Worm (Caenorhabditis elegans): ENCODE results near the gene cpg-1.

The cpg-1 gene

ce11 chrIII:4519410-4519809, 30.3 kb downstream of the cpg-1 start:
- no peak for TF ChIP-seq F13C5.2 (tag; optimal IDR thresholded peaks at IDR 0.05)
- peak; percentile 30 for TF ChIP-seq hmg-4 (GFP tag; optimal IDR thresholded peaks at IDR 0.05)

- TF ChIP-seq ceh-13 (GFP tag; optimal IDR thresholded peaks at IDR 0.05) (no peak), F13C5.2 (tag; optimal IDR thresholded peaks at IDR 0.05) (no peak), ama-1 (optimal IDR thresholded peaks at IDR 0.05) (no peak), tra-4 (tag; optimal IDR thresholded peaks at IDR 0.05) (no peak), hnd-1 (tag; optimal IDR thresholded peaks at IDR 0.05) (no peak), ets-7 (tag; optimal IDR thresholded peaks at IDR 0.05) (no peak), tbx-37 (GFP tag; conservative IDR thresholded peaks at IDR 0.05) (no peak), tbx-11 (GFP tag; IDR thresholded peaks at IDR 0.05) (no peak), scrt-1 (GFP tag; IDR thresholded peaks at IDR 0.05) (no peak), hmbx-1 (tag; optimal IDR thresholded peaks at IDR 0.05) (no peak), pes-1 (GFP tag; IDR thresholded peaks at IDR 0.05) (no peak), B0310.2 (tag; optimal IDR thresholded peaks at IDR 0.05) (no peak), ceh-36 (tag; optimal IDR thresholded peaks at IDR 0.05) (no peak)
Observed at ce11 chrIII:4520057-4520456, 30.9 kb downstream of the cpg-1 start, which contains the start of gene cdh-4. cdh-4 (plus strand) TSS chrIII:4520357.

ce11 chrIII:4523411-4523810, 34.3 kb downstream of the cpg-1 start:
- no peak for TF ChIP-seq hmg-4 (GFP tag; optimal IDR thresholded peaks at IDR 0.05)
- TF ChIP-seq ama-1 (optimal IDR thresholded peaks at IDR 0.05) = no peak
- no peak for TF ChIP-seq tbx-37 (GFP tag; conservative IDR thresholded peaks at IDR 0.05)
- no peak for TF ChIP-seq tra-4 (tag; optimal IDR thresholded peaks at IDR 0.05)

- TF ChIP-seq B0310.2 (tag; optimal IDR thresholded peaks at IDR 0.05) (no peak), ceh-36 (tag; optimal IDR thresholded peaks at IDR 0.05) (peak; percentile 59)
Observed at ce11 chrIII:4524071-4524470, 34.9 kb downstream of the cpg-1 start.

- no peak for TF ChIP-seq hmbx-1 (tag; optimal IDR thresholded peaks at IDR 0.05)
- no peak for TF ChIP-seq flt-1 (GFP tag; IDR thresholded peaks at IDR 0.05)
- no peak for TF ChIP-seq tbx-11 (GFP tag; IDR thresholded peaks at IDR 0.05)
- TF ChIP-seq ets-7 (tag; optimal IDR thresholded peaks at IDR 0.05) = no peak
- TF ChIP-seq pes-1 (GFP tag; IDR thresholded peaks at IDR 0.05) = no peak
- TF ChIP-seq aly-1 (tag; optimal IDR thresholded peaks at IDR 0.05) = no peak
- TF ChIP-seq ama-1 (optimal IDR thresholded peaks at IDR 0.05) = no peak
- TF ChIP-seq tbx-37 (GFP tag; conservative IDR thresholded peaks at IDR 0.05) = no peak
Observed at ce11 chrIII:4525998-4526397, 36.8 kb downstream of the cpg-1 start.

- TF ChIP-seq tra-4 (tag; optimal IDR thresholded peaks at IDR 0.05) = no peak
- TF ChIP-seq ceh-13 (GFP tag; optimal IDR thresholded peaks at IDR 0.05) = no peak
- TF ChIP-seq hnd-1 (tag; optimal IDR thresholded peaks at IDR 0.05) = no peak
- no peak for TF ChIP-seq scrt-1 (GFP tag; IDR thresholded peaks at IDR 0.05)
- no peak for TF ChIP-seq sea-1 (GFP tag; conservative IDR thresholded peaks at IDR 0.05)
- no peak for TF ChIP-seq hmg-4 (GFP tag; optimal IDR thresholded peaks at IDR 0.05)
- no peak for TF ChIP-seq ama-1 (optimal IDR thresholded peaks at IDR 0.05)
- TF ChIP-seq aly-1 (tag; optimal IDR thresholded peaks at IDR 0.05) = no peak
- TF ChIP-seq tbx-11 (GFP tag; IDR thresholded peaks at IDR 0.05) = no peak
- no peak for TF ChIP-seq ets-7 (tag; optimal IDR thresholded peaks at IDR 0.05)
- TF ChIP-seq B0310.2 (tag; optimal IDR thresholded peaks at IDR 0.05) = no peak
- TF ChIP-seq hmbx-1 (tag; optimal IDR thresholded peaks at IDR 0.05) = no peak
- TF ChIP-seq pes-1 (GFP tag; IDR thresholded peaks at IDR 0.05) = no peak
- TF ChIP-seq F13C5.2 (tag; optimal IDR thresholded peaks at IDR 0.05) = no peak
- TF ChIP-seq flt-1 (GFP tag; IDR thresholded peaks at IDR 0.05) = no peak
- no peak for TF ChIP-seq tbx-37 (GFP tag; conservative IDR thresholded peaks at IDR 0.05)
- no peak for TF ChIP-seq ceh-36 (tag; optimal IDR thresholded peaks at IDR 0.05)
Observed at ce11 chrIII:4530968-4531367, 41.8 kb downstream of the cpg-1 start.

- TF ChIP-seq aly-1 (tag; optimal IDR thresholded peaks at IDR 0.05) (no peak), hnd-1 (tag; optimal IDR thresholded peaks at IDR 0.05) (no peak), ceh-13 (GFP tag; optimal IDR thresholded peaks at IDR 0.05) (no peak), ceh-36 (tag; optimal IDR thresholded peaks at IDR 0.05) (no peak), B0310.2 (tag; optimal IDR thresholded peaks at IDR 0.05) (no peak)
Observed at ce11 chrIII:4540604-4541003, 51.4 kb downstream of the cpg-1 start, which contains the start of gene ugt-62. ugt-62 (minus strand) TSS chrIII:4540623.

All from whole organism, early embryonic.